Fruit fly (Drosophila melanogaster) whole organism, wandering third instar larva: ENCODE measurements around the gene tutl.
A peak's percentile ranks its signal among the peaks of the same experiment; 100 is the strongest.

Source experiments
- Abd-B ChIP-seq: fragments of >200 bp; optimal IDR thresholded peaks from 2 replicates; lab custom pipeline; 2017; ENCODE audit warnings: missing biosample characterization, missing genetic modification characterization
- CG32264 ChIP-seq: fragments of 200-800 bp; sonication (Bioruptor generic); optimal IDR thresholded peaks from 2 replicates; lab custom pipeline; 2016; ENCODE audit warnings: missing biosample characterization, missing genetic modification characterization
- CG9705 ChIP-seq: fragments of 200-800 bp; sonication (Bioruptor generic); optimal IDR thresholded peaks from 2 replicates; lab custom pipeline; 2018; ENCODE audit warnings: missing biosample characterization, mild to moderate bottlenecking, missing genetic modification characterization
- CrebA ChIP-seq: fragments of 200-800 bp; sonication (Bioruptor generic); optimal IDR thresholded peaks from 2 replicates; lab custom pipeline; 2016; ENCODE audit warnings: missing biosample characterization, mild to moderate bottlenecking, missing genetic modification characterization, borderline replicate concordance
- Dfd ChIP-seq: fragments of >200 bp; optimal IDR thresholded peaks from 2 replicates; lab custom pipeline; 2017; ENCODE audit warnings: missing biosample characterization, missing genetic modification characterization
- Dif ChIP-seq: fragments of 200-275, 200-300 bp; sonication (Bioruptor generic); optimal IDR thresholded peaks from 2 replicates; lab custom pipeline; 2018; ENCODE audit warnings: missing biosample characterization, missing genetic modification characterization; ENCODE audit not compliant: partially characterized antibody
- GATAd ChIP-seq: sonication (Bioruptor generic); optimal IDR thresholded peaks from 2 replicates; lab custom pipeline; 2016; ENCODE audit warnings: missing biosample characterization, missing genetic modification characterization
- HLH106 ChIP-seq: fragments of 200-800 bp; optimal IDR thresholded peaks from 3 replicates; lab custom pipeline; 2019; ENCODE audit warnings: missing biosample characterization, mild to moderate bottlenecking, missing genetic modification characterization, moderate library complexity
- Hnf4 ChIP-seq: fragments of 200-800 bp; sonication (Bioruptor generic); optimal IDR thresholded peaks from 2 replicates; lab custom pipeline; 2016; ENCODE audit warnings: missing biosample characterization, mild to moderate bottlenecking, missing genetic modification characterization
- Hr78 ChIP-seq: fragments of >200 bp; optimal IDR thresholded peaks from 2 replicates; lab custom pipeline; 2017; ENCODE audit warnings: missing biosample characterization, missing genetic modification characterization
- Hr83 ChIP-seq: fragments of 200-300 bp; sonication (Bioruptor generic); optimal IDR thresholded peaks from 2 replicates; lab custom pipeline; 2016; ENCODE audit warnings: missing biosample characterization, mild to moderate bottlenecking, missing genetic modification characterization, moderate library complexity; ENCODE audit not compliant: poor library complexity, severe bottlenecking
- Jra ChIP-seq: sonication (Bioruptor generic); optimal IDR thresholded peaks from 2 replicates; lab custom pipeline; 2016; ENCODE audit warnings: missing biosample characterization, missing genetic modification characterization
- Mio ChIP-seq: sonication (Bioruptor generic); optimal IDR thresholded peaks from 2 replicates; lab custom pipeline; 2016; ENCODE audit warnings: missing biosample characterization, missing genetic modification characterization
- Myc ChIP-seq: fragments of >200 bp; optimal IDR thresholded peaks from 2 replicates; lab custom pipeline; 2017
- N ChIP-seq: fragments of >200 bp; optimal IDR thresholded peaks from 2 replicates; lab custom pipeline; 2018; ENCODE audit warnings: missing biosample characterization, missing external identifiers, missing genetic modification characterization
- OdsH ChIP-seq: fragments of 200-800 bp; sonication (Bioruptor generic); optimal IDR thresholded peaks from 2 replicates; lab custom pipeline; 2016; ENCODE audit warnings: missing biosample characterization, mild to moderate bottlenecking, missing genetic modification characterization
- Rel ChIP-seq, 2 experiments: fragments of 200-800 bp; sonication (Bioruptor generic) in 1 of 2; optimal IDR thresholded peaks; 2 replicates in 1 of 2; 3 replicates in 1 of 2; lab custom pipeline; 2016 to 2019; ENCODE audit warnings: mild to moderate bottlenecking in 2 of 2, missing biosample characterization in 2 of 2, missing genetic modification characterization in 2 of 2, moderate library complexity in 1 of 2
- Sp1 ChIP-seq: fragments of 200-800 bp; sonication (Bioruptor generic); optimal IDR thresholded peaks from 3 replicates; lab custom pipeline; 2019; ENCODE audit warnings: missing biosample characterization, mild to moderate bottlenecking, missing genetic modification characterization, moderate library complexity
- Vsx2 ChIP-seq: fragments of 200-300, 225-300 bp; sonication (Bioruptor generic); optimal IDR thresholded peaks from 2 replicates; lab custom pipeline; 2018; ENCODE audit warnings: missing biosample characterization, missing genetic modification characterization; ENCODE audit not compliant: partially characterized antibody
- br ChIP-seq: fragments of 200-800 bp; sonication (Bioruptor generic); optimal IDR thresholded peaks from 2 replicates; lab custom pipeline; 2016; ENCODE audit warnings: missing biosample characterization, missing genetic modification characterization
- brk ChIP-seq: fragments of 200-800 bp; sonication (Bioruptor generic); optimal IDR thresholded peaks from 2 replicates; lab custom pipeline; 2016; ENCODE audit warnings: missing biosample characterization, mild to moderate bottlenecking, missing genetic modification characterization
- dl ChIP-seq, 2 experiments: fragments of 175-275, 200-275 bp in 1 of 2; fragments of 200-275 bp in 1 of 2; sonication (Bioruptor generic); optimal IDR thresholded peaks; lab custom pipeline; 2018; ENCODE audit warnings: mild to moderate bottlenecking in 2 of 2, missing biosample characterization in 2 of 2, missing genetic modification characterization in 2 of 2, moderate library complexity in 2 of 2; ENCODE audit not compliant: partially characterized antibody in 2 of 2, insufficient read depth in 1 of 2
- dmrt93B ChIP-seq: fragments of 200-800 bp; sonication (Bioruptor generic); optimal IDR thresholded peaks from 2 replicates; lab custom pipeline; 2018; ENCODE audit warnings: missing biosample characterization, mild to moderate bottlenecking, missing genetic modification characterization
- dsf ChIP-seq: sonication (Bioruptor generic); optimal IDR thresholded peaks from 2 replicates; lab custom pipeline; 2016; ENCODE audit warnings: missing biosample characterization, missing genetic modification characterization, borderline replicate concordance
- ey ChIP-seq: fragments of 200-800 bp; sonication (Bioruptor generic); optimal IDR thresholded peaks from 2 replicates; lab custom pipeline; 2016; ENCODE audit warnings: missing biosample characterization, missing genetic modification characterization
- foxo ChIP-seq, 2 experiments: fragments of 200-800 bp; sonication (Bioruptor generic); optimal IDR thresholded peaks; 2 replicates in 1 of 2; 3 replicates in 1 of 2; lab custom pipeline; 2016 to 2017; ENCODE audit warnings: missing biosample characterization in 2 of 2, missing genetic modification characterization in 2 of 2
- fru ChIP-seq: fragments of 200-800 bp; sonication (Bioruptor generic); optimal IDR thresholded peaks from 3 replicates; lab custom pipeline; 2016; ENCODE audit warnings: missing biosample characterization, mild to moderate bottlenecking, missing genetic modification characterization
- h ChIP-seq: fragments of 200-800 bp; sonication (Bioruptor generic); optimal IDR thresholded peaks from 3 replicates; lab custom pipeline; 2016; ENCODE audit warnings: missing biosample characterization, mild to moderate bottlenecking, missing genetic modification characterization
- jim ChIP-seq: fragments of 175-275, 200-325 bp; sonication (Bioruptor generic); optimal IDR thresholded peaks from 2 replicates; lab custom pipeline; 2016; ENCODE audit warnings: missing biosample characterization, mild to moderate bottlenecking, missing genetic modification characterization
- lola ChIP-seq: fragments of >200 bp; optimal IDR thresholded peaks from 2 replicates; lab custom pipeline; 2017; ENCODE audit warnings: missing biosample characterization, missing genetic modification characterization
- pan ChIP-seq: fragments of >200 bp; optimal IDR thresholded peaks from 2 replicates; lab custom pipeline; 2017
- psq ChIP-seq: fragments of 200-800 bp; sonication (Bioruptor generic); optimal IDR thresholded peaks from 3 replicates; lab custom pipeline; 2017; ENCODE audit warnings: missing biosample characterization, mild to moderate bottlenecking, missing genetic modification characterization, moderate library complexity
- rgr ChIP-seq: fragments of 200-800 bp; sonication (Bioruptor generic); optimal IDR thresholded peaks from 3 replicates; lab custom pipeline; 2016; ENCODE audit warnings: missing biosample characterization, mild to moderate bottlenecking, missing genetic modification characterization
- sage ChIP-seq: fragments of 200-800 bp; sonication (Bioruptor generic); optimal IDR thresholded peaks from 2 replicates; lab custom pipeline; 2016; ENCODE audit warnings: missing biosample characterization, mild to moderate bottlenecking, missing genetic modification characterization
- sv ChIP-seq: fragments of 200-800 bp; sonication (Bioruptor generic); optimal IDR thresholded peaks from 3 replicates; lab custom pipeline; 2016; ENCODE audit warnings: missing biosample characterization, missing genetic modification characterization
- tai ChIP-seq: sonication (Bioruptor generic); optimal IDR thresholded peaks from 2 replicates; lab custom pipeline; 2016; ENCODE audit warnings: missing biosample characterization, missing genetic modification characterization
- usp ChIP-seq: fragments of >200 bp; optimal IDR thresholded peaks from 2 replicates; lab custom pipeline; 2017; ENCODE audit warnings: missing biosample characterization, missing genetic modification characterization
- woc ChIP-seq: sonication (Bioruptor generic); optimal IDR thresholded peaks from 2 replicates; lab custom pipeline; 2016; ENCODE audit warnings: missing biosample characterization, mild to moderate bottlenecking, missing genetic modification characterization

Gene tutl

DNA sequence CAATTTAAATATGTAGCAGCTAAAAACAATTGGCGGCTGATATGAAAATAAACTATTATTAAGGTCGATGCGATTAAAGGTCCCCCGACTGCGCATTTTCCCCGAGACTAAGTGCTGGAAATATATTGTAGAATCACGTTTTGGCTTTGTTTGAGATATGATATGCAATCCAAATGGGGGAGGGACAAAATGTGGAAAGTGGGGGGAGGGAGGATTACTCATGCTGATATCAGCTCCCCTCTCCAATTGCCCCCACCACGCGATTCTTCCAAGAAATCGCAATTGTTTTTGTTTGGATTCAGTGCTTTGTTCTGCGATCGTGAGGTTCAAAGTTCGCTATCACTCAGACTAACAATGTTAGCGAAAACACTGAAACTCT lies 49.6 kb downstream of the tutl start:
- no peak for TF ChIP-seq fru
- TF ChIP-seq Jra (GFP tag; lab: Kevin White, UChicago) = peak; percentile 47

DNA sequence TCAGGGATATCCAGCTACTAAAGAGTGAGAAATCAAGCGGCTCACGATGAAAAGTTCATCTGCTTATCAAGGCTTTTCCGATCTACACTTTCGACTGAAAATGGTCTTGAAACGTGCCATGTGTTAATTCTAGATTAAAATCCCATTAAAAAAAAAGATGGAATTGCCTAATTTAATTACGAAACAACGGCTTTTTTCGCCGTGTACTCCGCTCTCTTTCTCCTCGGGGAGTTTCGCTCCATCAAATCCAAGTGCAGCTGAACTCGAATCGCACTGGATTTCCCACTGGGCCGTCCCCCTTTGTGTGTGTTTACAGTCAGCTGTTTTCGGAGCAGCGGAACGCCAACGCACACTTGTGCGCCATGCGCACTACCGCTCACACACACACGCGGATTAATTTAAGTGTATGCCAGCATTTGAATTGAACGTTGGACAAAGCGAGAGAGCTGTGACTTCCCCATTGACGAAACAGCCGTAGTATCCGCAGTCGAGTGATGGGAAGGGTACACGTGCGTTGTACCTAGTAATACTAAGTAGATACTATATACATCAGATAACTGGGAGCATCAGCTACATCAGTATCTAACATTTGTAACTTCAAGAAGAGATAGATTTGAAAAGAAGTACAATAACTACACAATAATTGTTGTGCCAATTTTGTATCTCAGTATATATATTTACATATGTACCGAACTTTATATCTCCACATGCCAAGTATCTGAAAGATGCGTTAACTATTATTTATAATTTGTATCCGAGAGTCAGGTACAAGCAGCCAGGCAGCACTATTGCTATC lies 50.2 kb downstream of the tutl start:
- no peak for TF ChIP-seq Dfd (GFP tag; lab: Kevin White, UChicago)
- peak; percentile 83 for TF ChIP-seq ey (GFP tag; lab: Kevin White, UChicago)
- TF ChIP-seq Hr83 (GFP tag; lab: Kevin White, UChicago) = peak; percentile 91
- no peak for TF ChIP-seq dsf (GFP tag; lab: Kevin White, UChicago)
- no peak for TF ChIP-seq lola (GFP tag; lab: Kevin White, UChicago)
- TF ChIP-seq rgr (GFP tag; lab: Kevin White, UChicago) = peak; percentile 91
- peak; percentile 34 for TF ChIP-seq Jra (GFP tag; lab: Kevin White, UChicago)
- peak; percentile 71 for TF ChIP-seq brk
- no peak for TF ChIP-seq Hr78
- TF ChIP-seq Mio (GFP tag; lab: Kevin White, UChicago) = peak; percentile 5
- TF ChIP-seq Abd-B (GFP tag; lab: Kevin White, UChicago) = no peak
- peak; percentile 69 for TF ChIP-seq CG32264 (GFP tag; lab: Kevin White, UChicago)
- TF ChIP-seq GATAd (GFP tag; lab: Kevin White, UChicago) = no peak
- peak; percentile 90 for TF ChIP-seq h (GFP tag; lab: Kevin White, UChicago)
- no peak for TF ChIP-seq usp (GFP tag; lab: Kevin White, UChicago)
- TF ChIP-seq CrebA (GFP tag; lab: Kevin White, UChicago) = no peak
- peak; percentile 6 for TF ChIP-seq Dif (GFP tag; lab: Kevin White, UChicago)
- TF ChIP-seq psq (GFP tag; lab: Kevin White, UChicago) = peak; percentile 72
- peak; percentile 95 for TF ChIP-seq Myc (lab: Kevin White, UChicago)
- TF ChIP-seq sage (GFP tag; lab: Kevin White, UChicago) = peak; percentile 47
- no peak for TF ChIP-seq pan
- peak; percentile 5 for TF ChIP-seq Rel (GFP tag; optimal IDR thresholded peaks at IDR 0.05; lab: Kevin White, UChicago)
- TF ChIP-seq Rel (tag; optimal IDR thresholded peaks at IDR 0.05; lab: Kevin White, UChicago) = peak; percentile 95
- TF ChIP-seq OdsH (GFP tag; lab: Kevin White, UChicago) = peak; percentile 65
- peak; percentile 62 for TF ChIP-seq Sp1
- TF ChIP-seq br (GFP tag; lab: Kevin White, UChicago) = peak; percentile 64
- TF ChIP-seq jim (GFP tag; lab: Kevin White, UChicago) = no peak
- peak; percentile 94 for TF ChIP-seq woc (GFP tag; lab: Kevin White, UChicago)
- no peak for TF ChIP-seq tai (GFP tag; lab: Kevin White, UChicago)
- peak; percentile 86 for TF ChIP-seq HLH106
- TF ChIP-seq dl (GFP tag; optimal IDR thresholded peaks at IDR 0.05; lab: Kevin White, UChicago; ENCODE audit: insufficient read depth in 1 of 2, partially characterized antibody in 2 of 2) = peak in 1 of 2 experiments; percentile 57
- TF ChIP-seq Vsx2 (GFP tag; lab: Kevin White, UChicago) = no peak
- TF ChIP-seq CG9705 (GFP tag; lab: Kevin White, UChicago) = peak; percentile 59
- TF ChIP-seq N (GFP tag; lab: Kevin White, UChicago) = peak; percentile 55
- peak; percentile 50 to 82 for TF ChIP-seq foxo (GFP tag; optimal IDR thresholded peaks at IDR 0.05; lab: Kevin White, UChicago)
- TF ChIP-seq Hnf4 (GFP tag; lab: Kevin White, UChicago) = peak; percentile 91
- peak; percentile 86 for TF ChIP-seq fru
- peak; percentile 4 for TF ChIP-seq sv (GFP tag; lab: Kevin White, UChicago)
- peak; percentile 73 for TF ChIP-seq dmrt93B
